Worm (Caenorhabditis elegans) whole organism, L2 larva: ENCODE measurements around the gene ZK228.3.

Source experiments
- C34F6.9 ChIP-seq: fragments of 150-350 bp; optimal IDR thresholded peaks from 2 replicates; lab custom pipeline; 2014; ENCODE audit warnings: missing biosample characterization, missing genetic modification characterization
- F13H6.1 ChIP-seq: sonication (generic microtip); optimal IDR thresholded peaks from 2 replicates; lab custom pipeline; 2016; ENCODE audit warnings: missing genetic modification characterization, missing compliant biosample characterization
- Y55F3AM.14 ChIP-seq: fragments of 200-800 bp; sonication (Bioruptor generic); optimal IDR thresholded peaks from 2 replicates; lab custom pipeline; 2018; ENCODE audit warnings: mild to moderate bottlenecking, missing genetic modification characterization, missing compliant biosample characterization
- aly-2 ChIP-seq: fragments of 150-350 bp; optimal IDR thresholded peaks from 2 replicates; lab custom pipeline; 2014; ENCODE audit warnings: missing biosample characterization, missing genetic modification characterization
- blmp-1 ChIP-seq: sonication (generic microtip); optimal IDR thresholded peaks from 2 replicates; lab custom pipeline; 2017; ENCODE audit warnings: missing genetic modification characterization, mild to moderate bottlenecking, missing compliant biosample characterization, antibody characterized with exemption, moderate library complexity; ENCODE audit not compliant: insufficient read depth
- ceh-16 ChIP-seq: fragments of 150-350 bp; optimal IDR thresholded peaks from 2 replicates; lab custom pipeline; 2014; ENCODE audit warnings: missing biosample characterization, missing genetic modification characterization
- ceh-82 ChIP-seq: fragments of 150-350 bp; optimal IDR thresholded peaks from 2 replicates; lab custom pipeline; 2014; ENCODE audit warnings: missing biosample characterization, missing genetic modification characterization
- crh-2 ChIP-seq: sonication (generic microtip); optimal IDR thresholded peaks from 2 replicates; lab custom pipeline; 2017; ENCODE audit warnings: missing biosample characterization, missing genetic modification characterization
- dmd-4 ChIP-seq: sonication (generic microtip); optimal IDR thresholded peaks from 2 replicates; lab custom pipeline; 2017; ENCODE audit warnings: missing biosample characterization, missing genetic modification characterization
- egl-27 ChIP-seq: sonication (generic microtip); optimal IDR thresholded peaks from 3 replicates; lab custom pipeline; 2017; ENCODE audit warnings: missing biosample characterization, missing genetic modification reagents, missing genetic modification characterization
- elt-1 ChIP-seq: fragments of 150-350 bp; optimal IDR thresholded peaks from 2 replicates; lab custom pipeline; 2014; ENCODE audit warnings: missing biosample characterization, missing genetic modification characterization
- elt-3 ChIP-seq: sonication (generic microtip); optimal IDR thresholded peaks from 2 replicates; lab custom pipeline; 2017; ENCODE audit warnings: missing biosample characterization, missing genetic modification characterization
- fos-1 ChIP-seq: fragments of 150-350 bp; optimal IDR thresholded peaks from 2 replicates; lab custom pipeline; 2014; ENCODE audit warnings: missing biosample characterization, missing genetic modification characterization
- lin-11 ChIP-seq: fragments of 150-350 bp; sonication (generic microtip); optimal IDR thresholded peaks from 2 replicates; lab custom pipeline; 2014; ENCODE audit warnings: missing biosample characterization, missing genetic modification characterization, inconsistent platforms, mixed read lengths
- lin-39 ChIP-seq: fragments of 150-350 bp; optimal IDR thresholded peaks from 2 replicates; lab custom pipeline; 2014; ENCODE audit warnings: missing biosample characterization, missing genetic modification reagents, missing genetic modification characterization
- mab-5 ChIP-seq: fragments of 150-350 bp; optimal IDR thresholded peaks from 2 replicates; lab custom pipeline; 2014; ENCODE audit warnings: missing biosample characterization, missing genetic modification characterization
- mdl-1 ChIP-seq, 2 experiments: fragments of 150-350 bp in 1 of 2; sonication (generic microtip) in 1 of 2; optimal IDR thresholded peaks; 2 replicates each; lab custom pipeline; 2017; ENCODE audit warnings: missing biosample characterization in 2 of 2, missing genetic modification characterization in 2 of 2
- nhr-10 ChIP-seq: sonication (generic microtip); optimal IDR thresholded peaks from 2 replicates; lab custom pipeline; 2017; ENCODE audit warnings: missing biosample characterization, missing genetic modification characterization
- nhr-11 ChIP-seq: fragments of 150-350 bp; optimal IDR thresholded peaks from 2 replicates; lab custom pipeline; 2014; ENCODE audit warnings: missing biosample characterization, missing genetic modification characterization
- nhr-12 ChIP-seq: fragments of 150-350 bp; optimal IDR thresholded peaks from 2 replicates; lab custom pipeline; 2014; ENCODE audit warnings: missing biosample characterization, missing genetic modification characterization
- nhr-129 ChIP-seq: fragments of 150-350 bp; optimal IDR thresholded peaks from 2 replicates; lab custom pipeline; 2014; ENCODE audit warnings: missing biosample characterization, missing genetic modification characterization
- nhr-21 ChIP-seq: fragments of 150-350 bp; optimal IDR thresholded peaks from 2 replicates; lab custom pipeline; 2014; ENCODE audit warnings: missing biosample characterization, missing genetic modification characterization
- nhr-23 ChIP-seq: fragments of 150-350 bp; optimal IDR thresholded peaks from 2 replicates; lab custom pipeline; 2014; ENCODE audit warnings: missing biosample characterization, missing genetic modification reagents, missing genetic modification characterization
- nhr-237 ChIP-seq: fragments of 150-350 bp; optimal IDR thresholded peaks from 2 replicates; lab custom pipeline; 2014; ENCODE audit warnings: missing biosample characterization, missing genetic modification characterization
- nhr-77 ChIP-seq: fragments of 150-350 bp; optimal IDR thresholded peaks from 2 replicates; lab custom pipeline; 2014; ENCODE audit warnings: missing biosample characterization, missing genetic modification characterization
- sem-4 ChIP-seq: fragments of 150-350 bp; optimal IDR thresholded peaks from 2 replicates; lab custom pipeline; 2014; ENCODE audit warnings: missing biosample characterization, missing genetic modification reagents, missing genetic modification characterization
- sma-3 ChIP-seq: sonication (generic microtip); optimal IDR thresholded peaks from 2 replicates; lab custom pipeline; 2016; ENCODE audit warnings: missing genetic modification reagents, missing genetic modification characterization, missing compliant biosample characterization
- sma-9 ChIP-seq, 2 experiments: fragments of 150-350 bp in 1 of 2; sonication (generic microtip) in 1 of 2; optimal IDR thresholded peaks; 2 replicates each; lab custom pipeline; 2014 to 2016; ENCODE audit warnings: missing genetic modification characterization in 2 of 2, mild to moderate bottlenecking in 1 of 2, missing biosample characterization in 1 of 2, missing compliant biosample characterization in 1 of 2, missing genetic modification reagents in 1 of 2, moderate library complexity in 1 of 2
- unc-55 ChIP-seq: fragments of 150-350 bp; sonication (generic microtip); optimal IDR thresholded peaks from 3 replicates; lab custom pipeline; 2014; ENCODE audit warnings: missing biosample characterization, missing genetic modification reagents, missing genetic modification characterization
- zag-1 ChIP-seq: fragments of 150-350 bp; optimal IDR thresholded peaks from 2 replicates; lab custom pipeline; 2014; ENCODE audit warnings: missing biosample characterization, missing genetic modification characterization
- ztf-11 ChIP-seq: sonication (generic microtip); optimal IDR thresholded peaks from 2 replicates; lab custom pipeline; 2017; ENCODE audit warnings: missing biosample characterization, missing genetic modification characterization

ZK228.3 gene

ce11 chrV:18425544-18425943 lies 35.5 kb downstream of the ZK228.3 start, which contains the start of gene ZK262.19:
Gene ZK262.19 (minus strand): TSS chrV:18425644.
- no peak for TF ChIP-seq nhr-129 (tag; lab: Kevin White, UChicago)
- no peak for TF ChIP-seq C34F6.9
- TF ChIP-seq, all 48 proteins: peak for 0

ce11 chrV:18424471-18424870 lies 36.6 kb downstream of the ZK228.3 start, which contains the start of gene ZK262.4:
Gene ZK262.4 (minus strand): TSS chrV:18424571.
- TF ChIP-seq aly-2 (tag; lab: Kevin White, UChicago) (no peak), nhr-10 (no peak), ceh-16 (tag; lab: Kevin White, UChicago) (no peak), elt-3 (tag; lab: Kevin White, UChicago) (no peak), elt-1 (tag; lab: Kevin White, UChicago) (no peak), mdl-1 (tag; optimal IDR thresholded peaks at IDR 0.05; lab: Kevin White, UChicago) (no peak), zag-1 (tag; lab: Kevin White, UChicago) (no peak), Y55F3AM.14 (GFP tag; lab: Kevin White, UChicago) (no peak), egl-27 (no peak), sma-9 (GFP tag; optimal IDR thresholded peaks at IDR 0.05; lab: Kevin White, UChicago) (no peak), sma-9 (tag; optimal IDR thresholded peaks at IDR 0.05; lab: Kevin White, UChicago) (no peak), nhr-21 (tag; lab: Kevin White, UChicago) (no peak), sma-3 (GFP tag; lab: Kevin White, UChicago) (no peak), nhr-237 (no peak), lin-39 (tag; lab: Kevin White, UChicago) (no peak), C34F6.9 (no peak), lin-11 (no peak), unc-55 (no peak), F13H6.1 (no peak), ztf-11 (tag; lab: Kevin White, UChicago) (no peak)

DNA sequence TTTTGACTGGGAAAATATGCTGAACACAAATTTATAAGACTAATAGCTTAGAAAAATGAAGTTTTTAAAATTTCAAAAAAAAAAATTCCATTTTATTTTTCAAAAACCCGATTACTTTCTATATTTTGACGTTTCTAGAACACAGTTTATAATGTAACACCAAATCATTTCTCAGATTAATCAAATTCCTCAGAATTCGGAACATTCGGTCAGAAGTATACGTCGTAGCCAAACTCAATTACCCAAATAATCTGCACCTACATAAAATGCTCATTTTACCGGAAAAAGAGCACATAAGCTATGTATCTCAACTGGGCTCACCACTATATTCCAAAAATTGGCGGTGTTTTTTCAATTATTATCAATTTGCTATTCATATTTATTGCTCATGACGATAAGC lies 40.3 kb downstream of the ZK228.3 start, which contains the start of gene srj-26:
TSS of gene srj-26 (plus strand) at position 301 of the 400 bp plus-strand sequence.
- TF ChIP-seq dmd-4 (no peak), nhr-11 (tag; lab: Kevin White, UChicago) (no peak), mab-5 (tag; lab: Kevin White, UChicago) (no peak), nhr-10 (no peak), crh-2 (tag; lab: Kevin White, UChicago) (no peak), nhr-77 (tag; lab: Kevin White, UChicago) (no peak), sem-4 (tag; lab: Kevin White, UChicago) (no peak), Y55F3AM.14 (GFP tag; lab: Kevin White, UChicago) (no peak), egl-27 (no peak), elt-3 (tag; lab: Kevin White, UChicago) (no peak)

DNA sequence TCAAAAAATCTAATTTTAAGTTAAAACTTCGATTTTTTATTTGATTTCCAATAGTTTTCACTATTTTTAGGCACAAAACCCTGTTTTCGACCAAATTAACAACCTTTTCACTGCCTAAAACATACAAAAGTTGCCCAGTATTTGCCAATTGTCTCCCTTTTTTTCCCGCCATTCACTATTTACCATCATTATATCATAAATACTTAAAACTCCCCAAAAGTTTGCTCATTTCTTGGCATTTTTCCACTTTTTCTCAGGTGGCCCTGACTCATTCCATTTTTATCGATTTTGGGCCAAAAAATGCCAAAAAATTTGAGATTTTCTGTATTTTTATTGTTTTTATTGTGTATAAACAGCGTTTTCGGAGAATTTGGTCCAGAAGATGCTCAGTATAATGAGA lies 47.0 kb downstream of the ZK228.3 start, which contains the start of gene txt-8:
TSS of gene txt-8 (plus strand) at position 301 of the 400 bp plus-strand sequence.
- TF ChIP-seq nhr-21 (tag; lab: Kevin White, UChicago): no peak
- TF ChIP-seq nhr-11 (tag; lab: Kevin White, UChicago): no peak

DNA sequence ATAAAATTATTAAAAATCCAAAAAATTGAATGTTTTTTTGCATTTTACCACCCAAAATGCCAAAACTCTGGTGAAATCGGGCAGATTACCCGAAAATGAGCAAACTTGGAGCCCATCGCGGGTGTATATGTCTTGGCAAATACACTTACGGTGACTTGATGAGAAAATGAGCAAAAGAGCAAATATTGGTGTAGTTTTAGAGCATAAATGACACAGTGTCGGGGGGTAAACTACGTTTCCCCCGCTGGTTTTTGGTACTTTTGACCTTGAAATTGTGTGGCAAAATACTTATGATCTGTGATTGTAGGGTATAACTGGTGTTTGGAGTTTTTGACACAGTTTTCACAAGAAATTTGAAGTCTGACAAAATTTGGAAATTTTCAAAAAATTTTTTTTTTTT lies 48.2 kb downstream of the ZK228.3 start, which contains the start of gene ZK262.2:
TSS of gene ZK262.2 (minus strand) at position 101 of the 400 bp plus-strand sequence.
- TF ChIP-seq nhr-12 (no peak), blmp-1 (tag; lab: Kevin White, UChicago) (no peak), nhr-23 (no peak)

- TF ChIP-seq fos-1 (peak; percentile 1), zag-1 (tag; lab: Kevin White, UChicago) (no peak)
Measured at ce11 chrV:18412351-18412750, 48.7 kb downstream of the ZK228.3 start.

DNA sequence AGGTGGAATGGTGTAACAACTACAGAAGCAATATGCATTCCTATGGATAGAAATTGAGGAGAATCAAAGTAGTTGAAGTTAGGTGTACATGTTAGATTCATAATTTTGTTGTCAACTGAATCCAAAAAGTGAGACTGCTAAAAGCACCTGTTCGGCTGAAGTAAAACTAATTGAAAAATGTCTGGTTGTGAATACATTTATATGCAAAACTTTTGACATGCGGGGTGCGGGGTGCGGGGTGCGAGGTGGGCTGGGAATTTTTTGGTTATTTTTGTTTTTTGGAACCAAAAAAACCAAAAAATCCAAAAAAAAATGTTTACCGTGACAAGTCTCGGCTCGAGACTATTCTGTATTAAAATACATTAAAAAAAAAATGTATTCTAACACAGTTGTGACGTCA lies 50.9 kb downstream of the ZK228.3 start, which contains the start of gene srh-207:
TSS of gene srh-207 (minus strand) at position 101 of the 400 bp plus-strand sequence.
- TF ChIP-seq mab-5 (tag; lab: Kevin White, UChicago) (no peak), ceh-82 (tag; lab: Kevin White, UChicago) (no peak), Y55F3AM.14 (GFP tag; lab: Kevin White, UChicago) (no peak), mdl-1 (tag; optimal IDR thresholded peaks at IDR 0.05; lab: Kevin White, UChicago) (no peak)
- TF ChIP-seq, all 48 proteins: peak for 0
